Fruit fly (Drosophila melanogaster) whole organism, adult: ENCODE results near the gene CG46507.
"Not testable (repeated sequence)": the region's sequence is repeated elsewhere in the genome, so short reads cannot be mapped to it uniquely, and the experiment has no call there.

Source experiments
- CG33017 ChIP-seq: fragments of 200-800 bp; sonication (Bioruptor generic); optimal IDR thresholded peaks from 2 replicates; lab custom pipeline; 2018; ENCODE audit warnings: missing biosample characterization, mild to moderate bottlenecking, missing genetic modification characterization, moderate library complexity
- CG5204 ChIP-seq: fragments of 200-800 bp; sonication (Bioruptor generic); optimal IDR thresholded peaks from 2 replicates; lab custom pipeline; 2016; ENCODE audit warnings: missing biosample characterization, missing genetic modification characterization
- CG7045 ChIP-seq: fragments of 200-800 bp; sonication (Bioruptor generic); optimal IDR thresholded peaks from 2 replicates; lab custom pipeline; 2017; ENCODE audit warnings: missing biosample characterization, mild to moderate bottlenecking, missing genetic modification characterization
- CG7101 ChIP-seq: fragments of 200-800 bp; sonication (Bioruptor generic); optimal IDR thresholded peaks from 2 replicates; lab custom pipeline; 2018; ENCODE audit warnings: missing biosample characterization, mild to moderate bottlenecking, missing genetic modification characterization, moderate library complexity
- Clk ChIP-seq: fragments of 200-800 bp; sonication (Bioruptor generic); optimal IDR thresholded peaks from 2 replicates; lab custom pipeline; 2017; ENCODE audit warnings: missing biosample characterization, missing genetic modification characterization
- bab1 ChIP-seq: fragments of 200-800 bp; sonication (Bioruptor generic); optimal IDR thresholded peaks from 3 replicates; lab custom pipeline; 2019; ENCODE audit warnings: missing biosample characterization, mild to moderate bottlenecking, missing genetic modification characterization, moderate library complexity
- cic ChIP-seq: fragments of 200-800 bp; sonication (Bioruptor generic); optimal IDR thresholded peaks from 2 replicates; lab custom pipeline; 2017; ENCODE audit warnings: missing biosample characterization, mild to moderate bottlenecking, missing genetic modification characterization, moderate library complexity
- tj ChIP-seq: fragments of 200-800 bp; sonication (Bioruptor generic); optimal IDR thresholded peaks from 3 replicates; lab custom pipeline; 2017; ENCODE audit warnings: missing biosample characterization, mild to moderate bottlenecking, missing genetic modification characterization, moderate library complexity
- toe ChIP-seq: fragments of 200-800 bp; sonication (Bioruptor generic); optimal IDR thresholded peaks from 2 replicates; lab custom pipeline; 2016; ENCODE audit warnings: missing biosample characterization, missing genetic modification characterization

CG46507 gene

DNA sequence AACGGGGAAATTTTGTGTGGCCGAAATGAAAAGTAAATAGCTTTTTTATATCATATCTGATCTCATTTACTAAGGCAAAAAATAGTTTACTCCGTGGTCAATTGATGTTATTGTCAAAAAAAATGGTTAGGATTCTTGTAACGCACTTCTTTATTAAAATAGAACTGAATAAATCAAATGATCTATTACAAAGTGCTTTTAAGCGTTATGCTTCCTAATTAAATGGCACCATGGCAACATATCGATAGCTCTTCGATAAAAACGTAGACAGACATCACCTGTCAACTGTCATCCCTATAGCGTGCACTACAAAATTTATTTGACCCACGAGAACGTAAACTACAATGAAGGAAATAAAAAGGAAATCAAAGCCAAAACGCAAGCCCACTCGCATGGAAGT is 29.2 kb downstream of the CG46507 start, which contains the start of gene CG46513:
Gene CG46513 (plus strand): TSS at position 301 of the 400 bp plus-strand sequence.
- TF ChIP-seq CG5204 (GFP tag; lab: Kevin White, UChicago); cic (GFP tag; lab: Kevin White, UChicago); CG7045: not testable (repeated sequence)

DNA sequence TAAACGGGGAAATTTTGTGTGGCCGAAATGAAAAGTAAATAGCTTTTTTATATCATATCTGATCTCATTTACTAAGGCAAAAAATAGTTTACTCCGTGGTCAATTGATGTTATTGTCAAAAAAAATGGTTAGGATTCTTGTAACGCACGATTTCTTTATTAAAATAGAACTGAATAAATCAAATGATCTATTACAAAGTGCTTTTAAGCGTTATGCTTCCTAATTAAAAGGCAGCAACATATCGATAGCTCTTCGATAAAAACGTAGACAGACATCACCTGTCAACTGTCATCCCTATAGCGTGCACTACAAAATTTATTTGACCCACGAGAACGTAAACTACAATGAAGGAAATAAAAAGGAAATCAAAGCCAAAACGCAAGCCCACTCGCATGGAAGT is 34.2 kb downstream of the CG46507 start, which contains the start of gene CG46514:
Gene CG46514 (plus strand): TSS at position 301 of the 400 bp plus-strand sequence.
- not testable (repeated sequence) for TF ChIP-seq CG5204 (GFP tag; lab: Kevin White, UChicago); bab1 (GFP tag; lab: Kevin White, UChicago); CG7101 (tag; lab: Kevin White, UChicago)

DNA sequence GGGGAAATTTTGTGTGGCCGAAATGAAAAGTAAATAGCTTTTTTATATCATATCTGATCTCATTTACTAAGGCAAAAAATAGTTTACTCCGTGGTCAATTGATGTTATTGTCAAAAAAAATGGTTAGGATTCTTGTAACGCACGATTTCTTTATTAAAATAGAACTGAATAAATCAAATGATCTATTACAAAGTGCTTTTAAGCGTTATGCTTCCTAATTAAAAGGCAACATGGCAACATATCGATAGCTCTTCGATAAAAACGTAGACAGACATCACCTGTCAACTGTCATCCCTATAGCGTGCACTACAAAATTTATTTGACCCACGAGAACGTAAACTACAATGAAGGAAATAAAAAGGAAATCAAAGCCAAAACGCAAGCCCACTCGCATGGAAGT is 39.2 kb downstream of the CG46507 start, which contains the start of gene CG46515:
Gene CG46515 (plus strand): TSS at position 301 of the 400 bp plus-strand sequence.
- not testable (repeated sequence) for TF ChIP-seq CG7101 (tag; lab: Kevin White, UChicago); CG5204 (GFP tag; lab: Kevin White, UChicago); Clk (GFP tag; lab: Kevin White, UChicago)

DNA sequence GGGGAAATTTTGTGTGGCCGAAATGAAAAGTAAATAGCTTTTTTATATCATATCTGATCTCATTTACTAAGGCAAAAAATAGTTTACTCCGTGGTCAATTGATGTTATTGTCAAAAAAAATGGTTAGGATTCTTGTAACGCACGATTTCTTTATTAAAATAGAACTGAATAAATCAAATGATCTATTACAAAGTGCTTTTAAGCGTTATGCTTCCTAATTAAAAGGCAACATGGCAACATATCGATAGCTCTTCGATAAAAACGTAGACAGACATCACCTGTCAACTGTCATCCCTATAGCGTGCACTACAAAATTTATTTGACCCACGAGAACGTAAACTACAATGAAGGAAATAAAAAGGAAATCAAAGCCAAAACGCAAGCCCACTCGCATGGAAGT is 49.3 kb downstream of the CG46507 start, which contains the start of gene CG46516:
Gene CG46516 (plus strand): TSS at position 301 of the 400 bp plus-strand sequence.
- not testable (repeated sequence) for TF ChIP-seq CG33017; toe (GFP tag; lab: Kevin White, UChicago); tj (GFP tag; lab: Kevin White, UChicago)
